Worm (Caenorhabditis elegans): ENCODE data around the gene F09E5.16.

DNA sequence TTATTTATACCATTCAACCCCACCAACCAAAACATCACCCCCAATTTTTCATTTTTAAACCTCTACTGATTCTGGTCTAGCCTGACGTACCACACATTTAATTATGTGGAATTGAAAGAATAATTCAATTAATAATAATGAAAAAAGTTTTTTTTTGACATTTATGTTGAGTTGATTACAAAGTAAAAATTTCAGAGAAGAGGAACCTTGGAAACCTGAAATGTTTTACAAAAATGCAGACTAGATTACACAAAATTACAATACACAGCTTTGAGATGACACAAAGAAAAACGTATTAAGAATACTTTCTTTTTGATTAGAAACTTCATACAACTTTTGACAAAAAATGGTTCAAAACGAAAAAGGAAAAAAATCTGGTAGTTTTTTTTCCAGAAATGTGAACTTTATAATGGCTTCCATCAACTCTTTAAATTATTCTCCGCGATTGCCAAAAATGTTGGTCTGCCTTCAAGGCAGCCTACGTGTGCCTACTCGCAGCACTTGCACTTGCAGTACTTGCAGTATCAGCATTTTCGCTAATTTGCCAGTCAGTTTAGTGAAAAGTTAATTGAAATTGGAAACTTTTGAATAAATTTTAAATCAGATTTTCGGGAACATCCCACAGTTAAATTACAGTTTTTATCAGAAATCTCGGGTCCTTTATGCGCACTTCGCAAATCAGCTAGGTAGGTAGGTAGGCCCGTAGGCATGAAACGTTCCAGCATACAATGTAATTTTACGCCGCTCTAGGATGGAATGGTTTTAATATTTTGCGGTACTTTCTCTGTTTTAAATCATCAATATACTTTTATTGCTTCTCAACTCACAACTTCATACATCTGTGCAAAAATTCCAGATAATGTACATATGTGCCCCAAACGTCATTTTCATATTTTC, 24.6 kb downstream of the F09E5.16 start:
- TF ChIP-seq sptf-1 (tag; optimal IDR thresholded peaks at IDR 0.05), result no peak
- no peak for TF ChIP-seq nhr-28 (tag; optimal IDR thresholded peaks at IDR 0.05)
- TF ChIP-seq pha-4 (tag; optimal IDR thresholded peaks at IDR 0.05), result no peak
- TF ChIP-seq ztf-11 (tag; optimal IDR thresholded peaks at IDR 0.05), result no peak
- no peak for TF ChIP-seq unc-39 (tag; optimal IDR thresholded peaks at IDR 0.05)
